Fruit fly (Drosophila melanogaster) whole organism, embryonic: ENCODE data around the gene CG5828.

Source experiments
- BEAF-32 ChIP-seq: fragments of 200-800 bp; sonication (Bioruptor generic); optimal IDR thresholded peaks from 3 replicates; lab custom pipeline; 2017; ENCODE audit warnings: missing biosample characterization, missing genetic modification characterization, mild to moderate bottlenecking, moderate library complexity, missing genetic modification reagents
- CG10267 ChIP-seq: fragments of 200-800 bp; sonication (Bioruptor generic); optimal IDR thresholded peaks from 2 replicates; lab custom pipeline; 2018; ENCODE audit warnings: missing biosample characterization, mild to moderate bottlenecking, missing genetic modification characterization, moderate library complexity
- CG11696 ChIP-seq: fragments of 200-800 bp; sonication (Bioruptor generic); IDR thresholded peaks from 2 replicates; pipeline ENCODE4 v1.3.6; 2022; ENCODE audit warnings: missing biosample characterization, missing genetic modification characterization
- CG13624 ChIP-seq: fragments of 200-800 bp; sonication (Bioruptor generic); optimal IDR thresholded peaks from 2 replicates; lab custom pipeline; 2016; ENCODE audit warnings: missing biosample characterization, missing genetic modification characterization
- CG14050 ChIP-seq: fragments of 200-800 bp; sonication (Bioruptor generic); IDR thresholded peaks from 3 replicates; pipeline ENCODE4 v1.3.6; 2022; ENCODE audit warnings: missing biosample characterization, missing genetic modification characterization
- CG1647 ChIP-seq: fragments of 200-800 bp; sonication (Bioruptor generic); optimal IDR thresholded peaks from 3 replicates; lab custom pipeline; 2016; ENCODE audit warnings: missing biosample characterization, missing genetic modification characterization
- CG17829 ChIP-seq: fragments of 200-800 bp; optimal IDR thresholded peaks from 2 replicates; lab custom pipeline; 2019; ENCODE audit warnings: missing biosample characterization, mild to moderate bottlenecking, missing genetic modification characterization, moderate library complexity
- CG1832 ChIP-seq: fragments of 200-800 bp; sonication (Bioruptor generic); optimal IDR thresholded peaks from 2 replicates; lab custom pipeline; 2017; ENCODE audit warnings: missing biosample characterization, mild to moderate bottlenecking, missing genetic modification characterization, inconsistent platforms
- CG18599 ChIP-seq: fragments of 200-800 bp; sonication (Bioruptor generic); optimal IDR thresholded peaks from 3 replicates; lab custom pipeline; 2017; ENCODE audit warnings: missing biosample characterization, missing genetic modification characterization, mild to moderate bottlenecking, moderate library complexity, missing genetic modification reagents
- CG31365 ChIP-seq: fragments of 200-800 bp; sonication (Bioruptor generic); optimal IDR thresholded peaks from 2 replicates; lab custom pipeline; 2018; ENCODE audit warnings: missing biosample characterization, mild to moderate bottlenecking, missing genetic modification characterization
- CG3163 ChIP-seq: fragments of 200-800 bp; sonication (Bioruptor generic); optimal IDR thresholded peaks from 3 replicates; lab custom pipeline; 2016; ENCODE audit warnings: missing biosample characterization, missing genetic modification characterization
- CG32772 ChIP-seq: fragments of 200-800 bp; sonication (Bioruptor generic); IDR thresholded peaks from 2 replicates; pipeline ENCODE4 v1.3.6; 2022; ENCODE audit warnings: missing biosample characterization, missing genetic modification characterization
- CG4360 ChIP-seq: fragments of 200-800 bp; sonication (Bioruptor generic); IDR thresholded peaks from 2 replicates; pipeline ENCODE4 v1.3.6; 2022; ENCODE audit warnings: missing biosample characterization, missing genetic modification characterization
- CG5245 ChIP-seq: fragments of 200-800 bp; sonication (Bioruptor generic); optimal IDR thresholded peaks from 3 replicates; lab custom pipeline; 2016; ENCODE audit warnings: missing biosample characterization, missing genetic modification characterization
- CG7357 ChIP-seq: fragments of 200-800 bp; sonication (Bioruptor generic); IDR thresholded peaks from 3 replicates; pipeline ENCODE4 v1.3.6; 2022; ENCODE audit warnings: missing biosample characterization, missing genetic modification characterization
- CG7556 ChIP-seq: fragments of 200-800 bp; sonication (Bioruptor generic); optimal IDR thresholded peaks from 2 replicates; lab custom pipeline; 2017; ENCODE audit warnings: missing biosample characterization, mild to moderate bottlenecking, missing genetic modification characterization
- CG9932 ChIP-seq: fragments of 200-800 bp; sonication (Bioruptor generic); IDR thresholded peaks from 2 replicates; pipeline ENCODE4 v1.3.6; 2022; ENCODE audit warnings: missing biosample characterization, missing genetic modification characterization
- CHES-1-like ChIP-seq: fragments of 200-800 bp; sonication (Bioruptor generic); optimal IDR thresholded peaks from 2 replicates; lab custom pipeline; 2016; ENCODE audit warnings: missing biosample characterization, missing genetic modification characterization
- D19A ChIP-seq: fragments of 200-800 bp; optimal IDR thresholded peaks from 3 replicates; lab custom pipeline; 2019; ENCODE audit warnings: missing biosample characterization, mild to moderate bottlenecking, missing genetic modification characterization, moderate library complexity
- Dfd ChIP-seq, 2 experiments: fragments of >200 bp; optimal IDR thresholded peaks; 2 replicates each; lab custom pipeline; 2017; ENCODE audit warnings: missing biosample characterization in 2 of 2, missing genetic modification characterization in 2 of 2
- Doc3 ChIP-seq: fragments of 200-800 bp; sonication (Bioruptor generic); IDR thresholded peaks from 3 replicates; pipeline ENCODE4 v1.3.6; 2022; ENCODE audit warnings: missing biosample characterization, missing genetic modification characterization; ENCODE audit not compliant: partially characterized antibody
- Dp ChIP-seq: fragments of 200-800 bp; sonication (Bioruptor generic); optimal IDR thresholded peaks from 2 replicates; lab custom pipeline; 2018; ENCODE audit warnings: missing biosample characterization, mild to moderate bottlenecking, missing genetic modification characterization, moderate library complexity
- E2f1 ChIP-seq: fragments of 200-800 bp; sonication (Bioruptor generic); IDR thresholded peaks from 2 replicates; pipeline ENCODE4 v1.3.6; 2022; ENCODE audit warnings: missing biosample characterization, missing genetic modification characterization
- E2f2 ChIP-seq: fragments of 200-800 bp; sonication (Bioruptor generic); IDR thresholded peaks from 2 replicates; pipeline ENCODE4 v1.3.6; 2022; ENCODE audit warnings: missing biosample characterization, missing genetic modification characterization
- Fer1 ChIP-seq: fragments of 200-800 bp; sonication (Bioruptor generic); optimal IDR thresholded peaks from 2 replicates; lab custom pipeline; 2017; ENCODE audit warnings: missing biosample characterization, mild to moderate bottlenecking, missing genetic modification characterization
- Med ChIP-seq: fragments of 200-800 bp; sonication (Bioruptor generic); peaks from one replicate; lab custom pipeline; 2016; ENCODE audit warnings: missing biosample characterization, missing genetic modification characterization, mild to moderate bottlenecking, inconsistent platforms, moderate library complexity
- Mes4 ChIP-seq: fragments of 200-800 bp; sonication (Bioruptor generic); optimal IDR thresholded peaks from 2 replicates; lab custom pipeline; 2016; ENCODE audit warnings: missing biosample characterization, missing genetic modification characterization
- NC2α ChIP-seq: fragments of 200-800 bp; sonication (Bioruptor generic); optimal IDR thresholded peaks from 2 replicates; lab custom pipeline; 2016; ENCODE audit warnings: missing biosample characterization, missing genetic modification characterization
- Sin3A ChIP-seq: fragments of >200 bp; optimal IDR thresholded peaks from 2 replicates; lab custom pipeline; 2018
- Sox100B ChIP-seq: fragments of 200-800 bp; sonication (Bioruptor generic); optimal IDR thresholded peaks from 3 replicates; lab custom pipeline; 2018; ENCODE audit warnings: missing biosample characterization, mild to moderate bottlenecking, missing genetic modification characterization
- ash1 ChIP-seq: fragments of 200-800 bp; sonication (Bioruptor generic); optimal IDR thresholded peaks from 2 replicates; lab custom pipeline; 2018; ENCODE audit warnings: missing biosample characterization, mild to moderate bottlenecking, missing genetic modification characterization
- chm ChIP-seq: fragments of 200-800 bp; sonication (Bioruptor generic); IDR thresholded peaks from 2 replicates; pipeline ENCODE4 v1.3.6; 2022; ENCODE audit warnings: missing biosample characterization, missing genetic modification characterization
- dm ChIP-seq: fragments of 200-800 bp; sonication (Bioruptor generic); optimal IDR thresholded peaks from 3 replicates; lab custom pipeline; 2016; ENCODE audit warnings: missing biosample characterization, missing genetic modification characterization
- fd102C ChIP-seq: fragments of 200-800 bp; sonication (Bioruptor generic); optimal IDR thresholded peaks from 2 replicates; lab custom pipeline; 2018; ENCODE audit warnings: missing biosample characterization, mild to moderate bottlenecking, missing genetic modification characterization, moderate library complexity
- fd96Cb ChIP-seq: fragments of 200-800 bp; sonication (Bioruptor generic); optimal IDR thresholded peaks from 2 replicates; lab custom pipeline; 2018; ENCODE audit warnings: missing biosample characterization, mild to moderate bottlenecking, missing genetic modification characterization, moderate library complexity
- gsb ChIP-seq: fragments of 200-800 bp; sonication (Bioruptor generic); IDR thresholded peaks from 2 replicates; pipeline ENCODE4 v1.3.6; 2022; ENCODE audit warnings: missing biosample characterization, missing genetic modification characterization
- lmd ChIP-seq: fragments of 200-800 bp; sonication (Bioruptor generic); IDR thresholded peaks from 2 replicates; pipeline ENCODE4 v1.3.6; 2022; ENCODE audit warnings: missing biosample characterization, missing genetic modification characterization
- nau ChIP-seq: fragments of 200-800 bp; sonication (Bioruptor generic); optimal IDR thresholded peaks from 3 replicates; lab custom pipeline; 2017; ENCODE audit warnings: missing biosample characterization, mild to moderate bottlenecking, missing genetic modification characterization, missing genetic modification reagents
- nerfin-1 ChIP-seq: fragments of 200-800 bp; sonication (Bioruptor generic); optimal IDR thresholded peaks from 3 replicates; lab custom pipeline; 2019; ENCODE audit warnings: missing biosample characterization, mild to moderate bottlenecking, missing genetic modification characterization, moderate library complexity
- odd ChIP-seq: fragments of 200-800 bp; sonication (Bioruptor generic); optimal IDR thresholded peaks from 2 replicates; lab custom pipeline; 2017; ENCODE audit warnings: missing biosample characterization, mild to moderate bottlenecking, missing genetic modification characterization
- pfk ChIP-seq: fragments of 200-800 bp; sonication (Bioruptor generic); optimal IDR thresholded peaks from 2 replicates; lab custom pipeline; 2018; ENCODE audit warnings: missing biosample characterization, mild to moderate bottlenecking, missing genetic modification characterization, moderate library complexity
- psq ChIP-seq: fragments of 200-800 bp; sonication (Bioruptor generic); optimal IDR thresholded peaks from 2 replicates; lab custom pipeline; 2017; ENCODE audit warnings: missing biosample characterization, missing genetic modification characterization
- pum ChIP-seq: fragments of 200-800 bp; sonication (Bioruptor generic); optimal IDR thresholded peaks from 2 replicates; lab custom pipeline; 2016; ENCODE audit warnings: missing biosample characterization, missing genetic modification characterization
- rib ChIP-seq: fragments of 200-800 bp; sonication (Bioruptor generic); IDR thresholded peaks from 2 replicates; pipeline ENCODE4 v1.3.6; 2022; ENCODE audit warnings: missing biosample characterization, missing genetic modification characterization
- sc ChIP-seq, 3 experiments: fragments of >200 bp in 2 of 3; fragments of 200-800 bp in 1 of 3; sonication (Bioruptor generic) in 1 of 3; optimal IDR thresholded peaks; 2 replicates in 2 of 3; 3 replicates in 1 of 3; lab custom pipeline; 2017; ENCODE audit warnings: mild to moderate bottlenecking in 1 of 3, missing biosample characterization in 1 of 3, missing genetic modification characterization in 1 of 3, missing genetic modification reagents in 1 of 3
- sima ChIP-seq: fragments of 200-800 bp; sonication (Bioruptor generic); optimal IDR thresholded peaks from 2 replicates; lab custom pipeline; 2016; ENCODE audit warnings: missing biosample characterization, missing genetic modification characterization
- sr ChIP-seq: fragments of 200-800 bp; sonication (Bioruptor generic); IDR thresholded peaks from 3 replicates; pipeline ENCODE4 v1.3.6; 2022; ENCODE audit warnings: missing biosample characterization, missing genetic modification characterization
- ssp ChIP-seq: fragments of 200-800 bp; sonication (Bioruptor generic); IDR thresholded peaks from 2 replicates; pipeline ENCODE4 v1.3.6; 2022; ENCODE audit warnings: missing biosample characterization, missing genetic modification characterization
- unc-4 ChIP-seq: fragments of 200-800 bp; sonication (Bioruptor generic); IDR thresholded peaks from 2 replicates; pipeline ENCODE4 v1.3.6; 2022; ENCODE audit warnings: missing biosample characterization, missing genetic modification characterization; ENCODE audit not compliant: partially characterized antibody

Gene CG5828

dm6 chr2L:5060952-5061478 lies 32.8 kb upstream of the CG5828 start (continued):
- TF ChIP-seq CG7556 (peak; percentile 75), Mes4 (GFP tag; lab: Kevin White, UChicago) (no peak), BEAF-32 (GFP tag; lab: Kevin White, UChicago) (no peak), E2f1 (GFP tag; lab: Robert Waterston, UW) (peak; percentile 45; the same call in 1 of the 2 replicates), CG10267 (tag; lab: Kevin White, UChicago) (peak; percentile 63), CG17829 (peak; percentile 30), Med (peak; percentile 93), lmd (GFP tag; lab: Robert Waterston, UW) (peak; percentile 63; the same call in 1 of the 2 replicates), CG18599 (GFP tag; lab: Kevin White, UChicago) (peak; percentile 88), nau (GFP tag; lab: Kevin White, UChicago) (peak; percentile 81), chm (GFP tag; lab: Robert Waterston, UW) (no peak), odd (GFP tag; lab: Kevin White, UChicago) (peak; percentile 72), CG7357 (GFP tag; lab: Robert Waterston, UW) (0 out of 3 replicates have a peak, but pooled peaks have one; percentile 33), Doc3 (no peak), D19A (peak; percentile 24), fd96Cb (tag; lab: Kevin White, UChicago) (peak; percentile 66), ssp (GFP tag; lab: Robert Waterston, UW) (peak; percentile 36; the same call in 1 of the 2 replicates), CG13624 (peak; percentile 58)

dm6 chr2L:5062799-5063404 lies 30.9 kb upstream of the CG5828 start:
- TF ChIP-seq NC2α (GFP tag; lab: Kevin White, UChicago) = no peak
- no peak for TF ChIP-seq CG13624
- TF ChIP-seq CHES-1-like (GFP tag; lab: Kevin White, UChicago) = no peak
- no peak for TF ChIP-seq CG14050 (GFP tag; lab: Robert Waterston, UW)
- no peak for TF ChIP-seq CG1647
- TF ChIP-seq fd102C = no peak
- TF ChIP-seq CG32772 (GFP tag; lab: Robert Waterston, UW) = no peak
- no peak for TF ChIP-seq CG5245
- TF ChIP-seq CG9932 (GFP tag; lab: Robert Waterston, UW) = peak; percentile 23; the same call in 1 of the 2 replicates
- no peak for TF ChIP-seq CG3163 (GFP tag; lab: Kevin White, UChicago)
- TF ChIP-seq Sin3A (lab: Kevin White, UChicago) = no peak
- no peak for TF ChIP-seq sima (GFP tag; lab: Kevin White, UChicago)
- TF ChIP-seq Dfd (GFP tag; optimal IDR thresholded peaks at IDR 0.05; lab: Kevin White, UChicago) = no peak
- peak; percentile 7 for TF ChIP-seq CG1832 (GFP tag; lab: Kevin White, UChicago)
- no peak for TF ChIP-seq CG31365 (tag; lab: Kevin White, UChicago)
- TF ChIP-seq pum (GFP tag; lab: Kevin White, UChicago) = no peak
- TF ChIP-seq psq (GFP tag; lab: Kevin White, UChicago) = no peak
- TF ChIP-seq sc (optimal IDR thresholded peaks at IDR 0.05; lab: Kevin White, UChicago) = no peak
- no peak for TF ChIP-seq sc (GFP tag; optimal IDR thresholded peaks at IDR 0.05; lab: Kevin White, UChicago)
- TF ChIP-seq dm (GFP tag; lab: Kevin White, UChicago) = no peak
- TF ChIP-seq nerfin-1 (tag; lab: Kevin White, UChicago) = no peak
- no peak for TF ChIP-seq unc-4 (GFP tag; lab: Robert Waterston, UW)
- no peak for TF ChIP-seq E2f2
- no peak for TF ChIP-seq CG11696 (GFP tag; lab: Robert Waterston, UW)
- TF ChIP-seq Fer1 (GFP tag; lab: Kevin White, UChicago) = peak; percentile 11
- no peak for TF ChIP-seq Sox100B
- TF ChIP-seq gsb (GFP tag; lab: Robert Waterston, UW) = no peak
- no peak for TF ChIP-seq rib (GFP tag; lab: Robert Waterston, UW)
- TF ChIP-seq ash1 (GFP tag; lab: Kevin White, UChicago) = no peak
- no peak for TF ChIP-seq CG4360 (GFP tag; lab: Robert Waterston, UW)
- peak; percentile 88 for TF ChIP-seq pfk (GFP tag; lab: Kevin White, UChicago)
- TF ChIP-seq sr = no peak
- TF ChIP-seq Dp (GFP tag; lab: Kevin White, UChicago) = no peak
